Fruit fly (Drosophila melanogaster): ENCODE measurements around the gene LysX.
A peak's percentile ranks its signal among the peaks of the same experiment; 100 is the strongest.

Gene LysX

dm6 chr3L:1188936-1189659, 6.0 kb downstream of the LysX start, which contains the start of gene CG13912 (continued):
- TF ChIP-seq dmrt11E (tag; optimal IDR thresholded peaks at IDR 0.05) (no peak), fu2 (GFP tag; optimal IDR thresholded peaks at IDR 0.05) (no peak), H2.0 (GFP tag; IDR thresholded peaks at IDR 0.05) (no peak), ttk (GFP tag; IDR thresholded peaks at IDR 0.05) (no peak), MESR4 (GFP tag; optimal IDR thresholded peaks at IDR 0.05) (no peak), CG10654 (GFP tag; optimal IDR thresholded peaks at IDR 0.05) (no peak), CG5180 (GFP tag; optimal IDR thresholded peaks at IDR 0.05) (peak; percentile 24), Ada2b (GFP tag; IDR thresholded peaks at IDR 0.05) (no peak), ind (GFP tag; optimal IDR thresholded peaks at IDR 0.05) (no peak), CG6254 (GFP tag; optimal IDR thresholded peaks at IDR 0.05) (peak; percentile 41), btn (GFP tag; optimal IDR thresholded peaks at IDR 0.05) (no peak), da (GFP tag; optimal IDR thresholded peaks at IDR 0.05) (no peak), cwo (GFP tag; optimal IDR thresholded peaks at IDR 0.05) (peak; percentile 60), Abd-B (GFP tag; optimal IDR thresholded peaks at IDR 0.05) (peak; percentile 10), aop (GFP tag; IDR thresholded peaks at IDR 0.05) (no peak), gcm (GFP tag; optimal IDR thresholded peaks at IDR 0.05) (no peak), CG13296 (GFP tag; optimal IDR thresholded peaks at IDR 0.05) (peak; percentile 33), fd64A (GFP tag; optimal IDR thresholded peaks at IDR 0.05) (peak; percentile 63), CG10543 (GFP tag; optimal IDR thresholded peaks at IDR 0.05) (peak; percentile 90), tap (tag; optimal IDR thresholded peaks at IDR 0.05) (no peak), Adf1 (GFP tag; IDR thresholded peaks at IDR 0.05) (peak; percentile 25; the same call in 1 of the 2 replicates), CG14441 (GFP tag; IDR thresholded peaks at IDR 0.05) (0 out of 2 replicates have a peak, but pooled peaks have one; percentile 6), CG3407 (GFP tag; optimal IDR thresholded peaks at IDR 0.05) (no peak), CG11504 (tag; optimal IDR thresholded peaks at IDR 0.05) (peak; percentile 7), CG11085 (GFP tag; IDR thresholded peaks at IDR 0.05) (no peak), Myb (GFP tag; optimal IDR thresholded peaks at IDR 0.05) (peak; percentile 24), insv (GFP tag; optimal IDR thresholded peaks at IDR 0.05) (no peak), Bdp1 (GFP tag; optimal IDR thresholded peaks at IDR 0.05) (no peak), CG6791 (GFP tag; IDR thresholded peaks at IDR 0.05; ENCODE audit: partially characterized antibody) (peak; percentile 45; the same call in 1 of the 3 replicates), knrl (GFP tag; IDR thresholded peaks at IDR 0.05; ENCODE audit: partially characterized antibody) (peak; percentile 45; the same call in 1 of the 3 replicates), CG7786 (GFP tag; optimal IDR thresholded peaks at IDR 0.05) (no peak), Poxn (GFP tag; IDR thresholded peaks at IDR 0.05) (no peak), slbo (GFP tag; IDR thresholded peaks at IDR 0.05) (no peak), CG14050 (GFP tag; IDR thresholded peaks at IDR 0.05) (no peak), CG8924 (tag; optimal IDR thresholded peaks at IDR 0.05) (no peak), CG7928 (GFP tag; optimal IDR thresholded peaks at IDR 0.05) (no peak), repo (GFP tag; optimal IDR thresholded peaks at IDR 0.05) (no peak), CG5245 (GFP tag; optimal IDR thresholded peaks at IDR 0.05) (no peak), CG18619 (GFP tag; optimal IDR thresholded peaks at IDR 0.05) (no peak), CG16815 (GFP tag; optimal IDR thresholded peaks at IDR 0.05) (no peak), peb (GFP tag; IDR thresholded peaks at IDR 0.05) (no peak), CG2120 (GFP tag; optimal IDR thresholded peaks at IDR 0.05) (peak; percentile 24), sd (tag; optimal IDR thresholded peaks at IDR 0.05) (peak; percentile 96), CG4424 (GFP tag; optimal IDR thresholded peaks at IDR 0.05) (no peak), Ets65A (GFP tag) (no peak), vnd (GFP tag; IDR thresholded peaks at IDR 0.05; ENCODE audit: partially characterized antibody) (no peak), HHEX (GFP tag; optimal IDR thresholded peaks at IDR 0.05) (peak; percentile 18), Side (GFP tag; optimal IDR thresholded peaks at IDR 0.05) (no peak), B-H2 (GFP tag; optimal IDR thresholded peaks at IDR 0.05) (no peak), kay (GFP tag; optimal IDR thresholded peaks at IDR 0.05) (peak; percentile 44)
